Worm (Caenorhabditis elegans) whole organism, late embryonic: ENCODE data around the gene fkh-7.

Experiments used
- F13H6.1 ChIP-seq: sonication (generic microtip); optimal IDR thresholded peaks from 2 replicates; lab custom pipeline; 2016; ENCODE audit warnings: missing genetic modification characterization, missing compliant biosample characterization
- K02D7.2 ChIP-seq: sonication (generic microtip); optimal IDR thresholded peaks from 2 replicates; lab custom pipeline; 2017; ENCODE audit warnings: mild to moderate bottlenecking, missing genetic modification characterization, missing compliant biosample characterization
- K09A11.1 ChIP-seq: sonication (generic microtip); optimal IDR thresholded peaks from 2 replicates; lab custom pipeline; 2017; ENCODE audit warnings: antibody characterized with exemption, mild to moderate bottlenecking, missing genetic modification characterization, missing compliant biosample characterization; ENCODE audit not compliant: insufficient read depth
- T23F11.4 ChIP-seq: fragments of 200-800 bp; sonication (Bioruptor generic); optimal IDR thresholded peaks from 2 replicates; lab custom pipeline; 2018; ENCODE audit warnings: mild to moderate bottlenecking, missing genetic modification characterization, missing compliant biosample characterization
- Y22D7AL.16 ChIP-seq: sonication (generic microtip); optimal IDR thresholded peaks from 2 replicates; lab custom pipeline; 2016; ENCODE audit warnings: missing genetic modification characterization, missing compliant biosample characterization
- ahr-1 ChIP-seq: sonication (generic microtip); optimal IDR thresholded peaks from 2 replicates; lab custom pipeline; 2016; ENCODE audit warnings: missing genetic modification characterization, missing compliant biosample characterization
- ama-1 ChIP-seq: fragments of 150-350 bp; optimal IDR thresholded peaks from 2 replicates; lab custom pipeline; 2014
- ceh-2 ChIP-seq: sonication (generic microtip); optimal IDR thresholded peaks from 2 replicates; lab custom pipeline; 2016; ENCODE audit warnings: missing genotype, missing genetic modification characterization, missing compliant biosample characterization
- ceh-22 ChIP-seq: sonication (generic microtip); optimal IDR thresholded peaks from 2 replicates; lab custom pipeline; 2017; ENCODE audit warnings: missing biosample characterization, missing genetic modification characterization
- ceh-24 ChIP-seq: sonication (generic microtip); optimal IDR thresholded peaks from 2 replicates; lab custom pipeline; 2016; ENCODE audit warnings: mild to moderate bottlenecking, missing genetic modification characterization, missing compliant biosample characterization
- ceh-31 ChIP-seq: sonication (generic microtip); optimal IDR thresholded peaks from 2 replicates; lab custom pipeline; 2016; ENCODE audit warnings: missing genetic modification characterization, missing compliant biosample characterization
- ceh-6 ChIP-seq: fragments of 200-800 bp; sonication (Bioruptor generic); optimal IDR thresholded peaks from 2 replicates; lab custom pipeline; 2018; ENCODE audit warnings: mild to moderate bottlenecking, missing genetic modification characterization, missing compliant biosample characterization
- ceh-9 ChIP-seq: sonication (generic microtip); optimal IDR thresholded peaks from 2 replicates; lab custom pipeline; 2016; ENCODE audit warnings: mild to moderate bottlenecking, missing genetic modification characterization, inconsistent platforms, missing compliant biosample characterization
- dmd-4 ChIP-seq: sonication (generic microtip); optimal IDR thresholded peaks from 2 replicates; lab custom pipeline; 2016; ENCODE audit warnings: borderline replicate concordance, missing genetic modification characterization, missing compliant biosample characterization
- eyg-1 ChIP-seq: sonication (generic microtip); optimal IDR thresholded peaks from 2 replicates; lab custom pipeline; 2016; ENCODE audit warnings: missing genotype, missing genetic modification characterization, missing compliant biosample characterization
- fax-1 ChIP-seq: sonication (generic microtip); optimal IDR thresholded peaks from 2 replicates; lab custom pipeline; 2016; ENCODE audit warnings: missing genotype, missing genetic modification characterization, missing compliant biosample characterization
- fkh-10 ChIP-seq: fragments of 150-350 bp; optimal IDR thresholded peaks from 2 replicates; lab custom pipeline; 2014; ENCODE audit warnings: missing biosample characterization, missing genetic modification reagents, missing genetic modification characterization
- gmeb-2 ChIP-seq: sonication (generic microtip); optimal IDR thresholded peaks from 2 replicates; lab custom pipeline; 2016; ENCODE audit warnings: missing genetic modification characterization, inconsistent platforms, missing compliant biosample characterization
- hlh-13 ChIP-seq: fragments of 200-800 bp; sonication (Bioruptor generic); optimal IDR thresholded peaks from 2 replicates; lab custom pipeline; 2018; ENCODE audit warnings: mild to moderate bottlenecking, missing genetic modification characterization, missing compliant biosample characterization
- hlh-15 ChIP-seq: sonication (generic microtip); optimal IDR thresholded peaks from 2 replicates; lab custom pipeline; 2016; ENCODE audit warnings: missing genetic modification characterization, missing compliant biosample characterization
- hlh-8 ChIP-seq: sonication (generic microtip); optimal IDR thresholded peaks from 2 replicates; lab custom pipeline; 2016; ENCODE audit warnings: missing genotype, missing genetic modification characterization, missing compliant biosample characterization
- lin-11 ChIP-seq: fragments of 200-800 bp; sonication (Bioruptor generic); optimal IDR thresholded peaks from 2 replicates; lab custom pipeline; 2018; ENCODE audit warnings: mild to moderate bottlenecking, missing genetic modification characterization, missing compliant biosample characterization
- madf-2 ChIP-seq: sonication (generic microtip); optimal IDR thresholded peaks from 2 replicates; lab custom pipeline; 2017; ENCODE audit warnings: missing genetic modification characterization, missing compliant biosample characterization
- nfya-1 ChIP-seq: sonication (generic microtip); optimal IDR thresholded peaks from 2 replicates; lab custom pipeline; 2017; ENCODE audit warnings: missing genetic modification characterization, mild to moderate bottlenecking, missing compliant biosample characterization, antibody characterized with exemption, moderate library complexity
- nhr-232 ChIP-seq: sonication (generic microtip); optimal IDR thresholded peaks from 2 replicates; lab custom pipeline; 2016; ENCODE audit warnings: missing genetic modification characterization, missing compliant biosample characterization
- odd-2 ChIP-seq: sonication (generic microtip); optimal IDR thresholded peaks from 2 replicates; lab custom pipeline; 2017; ENCODE audit warnings: antibody characterized with exemption, mild to moderate bottlenecking, missing genetic modification characterization, missing compliant biosample characterization
- pat-9 ChIP-seq: fragments of 200-800 bp; sonication (Bioruptor generic); optimal IDR thresholded peaks from 2 replicates; lab custom pipeline; 2018; ENCODE audit warnings: mild to moderate bottlenecking, missing genetic modification characterization, moderate library complexity, missing compliant biosample characterization
- pax-1 ChIP-seq: fragments of 150-350 bp; optimal IDR thresholded peaks from 2 replicates; lab custom pipeline; 2014; ENCODE audit warnings: missing biosample characterization, missing genetic modification characterization
- pha-4 ChIP-seq: fragments of 150-350 bp; optimal IDR thresholded peaks from 2 replicates; lab custom pipeline; 2018; ENCODE audit warnings: missing biosample characterization, missing genetic modification reagents, missing genetic modification characterization
- pqm-1 ChIP-seq: sonication (generic microtip); optimal IDR thresholded peaks from 2 replicates; lab custom pipeline; 2016; ENCODE audit warnings: missing genetic modification characterization, missing compliant biosample characterization
- pros-1 ChIP-seq: fragments of 150-350 bp; optimal IDR thresholded peaks from 2 replicates; lab custom pipeline; 2014; ENCODE audit warnings: missing biosample characterization, missing genetic modification reagents, missing genetic modification characterization
- ref-2 ChIP-seq: sonication (generic microtip); optimal IDR thresholded peaks from 2 replicates; lab custom pipeline; 2016; ENCODE audit warnings: missing genetic modification characterization, missing compliant biosample characterization
- sox-2 ChIP-seq: fragments of 200-800 bp; sonication (Bioruptor generic); IDR thresholded peaks from 2 replicates; pipeline ENCODE4 v1.3.6; 2022; ENCODE audit warnings: missing genetic modification reagents, missing genetic modification characterization, missing compliant biosample characterization
- sox-4 ChIP-seq: sonication (generic microtip); optimal IDR thresholded peaks from 2 replicates; lab custom pipeline; 2017; ENCODE audit warnings: mild to moderate bottlenecking, missing genetic modification characterization, inconsistent platforms, missing compliant biosample characterization
- unc-42 ChIP-seq: sonication (generic microtip); optimal IDR thresholded peaks from 2 replicates; lab custom pipeline; 2016; ENCODE audit warnings: missing genotype, missing genetic modification characterization, missing compliant biosample characterization
- unc-55 ChIP-seq: sonication (generic microtip); optimal IDR thresholded peaks from 2 replicates; lab custom pipeline; 2017; ENCODE audit warnings: missing biosample characterization, missing genetic modification reagents, missing genetic modification characterization
- unc-86 ChIP-seq: sonication (generic microtip); optimal IDR thresholded peaks from 2 replicates; lab custom pipeline; 2016; ENCODE audit warnings: missing genetic modification characterization, missing compliant biosample characterization
- ztf-16 ChIP-seq: sonication (generic microtip); optimal IDR thresholded peaks from 2 replicates; lab custom pipeline; 2017; ENCODE audit warnings: missing genetic modification characterization, missing compliant biosample characterization

Gene fkh-7

DNA sequence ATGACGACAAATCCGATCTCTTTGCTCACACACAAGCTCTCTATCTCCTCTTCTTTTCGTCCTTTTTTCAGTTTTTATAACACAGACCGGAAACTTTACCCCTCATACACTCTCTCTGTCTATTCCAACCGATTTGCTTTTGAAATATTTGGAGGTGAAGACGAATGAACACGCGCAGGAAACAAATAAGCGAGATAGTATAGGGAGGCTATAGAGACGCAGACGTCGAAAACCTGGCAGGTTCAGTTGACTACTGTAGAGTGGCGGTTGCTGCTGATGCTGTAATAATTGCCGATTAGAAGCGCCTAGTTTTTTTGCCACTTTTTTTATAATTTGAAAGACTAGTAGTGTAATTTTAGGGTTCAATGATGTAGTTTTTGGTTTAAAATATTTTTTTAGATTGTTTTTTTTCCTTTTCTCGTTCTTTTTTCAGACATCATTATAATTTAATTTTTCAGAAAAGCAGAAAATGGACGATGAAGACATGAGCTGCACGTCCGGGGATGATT is 33.8 kb upstream of the fkh-7 start, which contains the start of gene ari-2:
ari-2 (plus strand) TSS at position 459 of the 509 bp plus-strand sequence.
- TF ChIP-seq nfya-1 (peak; percentile 33), nhr-232 (tag; lab: Kevin White, UChicago) (no peak), hlh-8 (tag; lab: Kevin White, UChicago) (no peak), odd-2 (no peak), ceh-24 (tag; lab: Kevin White, UChicago) (no peak)
- TF ChIP-seq, all 69 proteins: peak for 1

DNA sequence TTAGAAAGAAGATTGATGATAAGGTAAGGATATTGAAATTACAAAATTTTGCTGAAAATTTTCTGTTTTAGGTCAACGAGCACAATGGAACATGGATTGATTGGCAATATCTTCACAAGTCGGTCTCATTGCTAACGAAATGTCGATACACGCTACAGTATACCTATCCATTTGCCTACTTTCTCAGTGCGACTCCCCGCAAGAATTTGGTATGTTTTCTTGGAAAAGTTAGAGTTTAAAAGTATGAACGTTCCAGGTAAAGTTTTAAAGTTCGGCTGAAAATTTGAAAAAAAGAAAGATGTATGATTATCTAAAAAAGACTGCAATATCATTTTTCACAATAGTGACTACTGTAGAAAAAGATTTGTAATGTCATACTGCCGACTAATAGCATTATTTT is 30.3 kb upstream of the fkh-7 start:
- TF ChIP-seq pax-1 (no peak), gmeb-2 (tag; lab: Kevin White, UChicago) (no peak), T23F11.4 (no peak), K09A11.1 (no peak), unc-55 (GFP tag; lab: Kevin White, UChicago) (no peak), sox-4 (tag; lab: Kevin White, UChicago) (no peak), unc-86 (tag; lab: Kevin White, UChicago) (no peak), ceh-22 (tag; lab: Kevin White, UChicago) (no peak), pat-9 (tag; lab: Kevin White, UChicago) (no peak), ahr-1 (tag; lab: Kevin White, UChicago) (no peak), fkh-10 (GFP tag; lab: Kevin White, UChicago) (no peak), unc-42 (tag; lab: Kevin White, UChicago) (no peak), ztf-16 (tag; lab: Kevin White, UChicago) (no peak), ceh-6 (GFP tag; lab: Kevin White, UChicago) (no peak), madf-2 (no peak), ceh-2 (tag; lab: Kevin White, UChicago) (no peak), Y22D7AL.16 (tag; lab: Kevin White, UChicago) (no peak)

DNA sequence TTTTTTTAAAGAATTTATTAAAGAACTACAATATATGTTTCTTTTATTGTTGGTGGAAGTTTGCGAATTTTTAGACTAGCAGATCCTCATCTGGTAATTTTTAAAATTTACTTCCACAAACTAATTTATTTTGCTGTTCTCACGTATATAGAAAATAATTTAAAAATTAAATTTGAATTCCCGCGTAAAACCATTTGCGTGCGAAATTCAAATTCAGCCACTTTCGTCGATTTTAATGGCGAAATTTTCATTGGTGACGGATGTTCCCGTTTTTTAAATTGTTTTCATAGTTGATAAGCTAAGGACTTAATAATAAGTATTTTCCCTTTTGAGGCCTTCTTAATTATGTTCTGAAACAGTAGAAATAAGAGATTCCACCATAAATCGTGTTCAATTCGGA is 23.4 kb upstream of the fkh-7 start:
- no peak for TF ChIP-seq ceh-24 (tag; lab: Kevin White, UChicago)
- peak; percentile 3 for TF ChIP-seq pros-1 (tag; lab: Kevin White, UChicago)

DNA sequence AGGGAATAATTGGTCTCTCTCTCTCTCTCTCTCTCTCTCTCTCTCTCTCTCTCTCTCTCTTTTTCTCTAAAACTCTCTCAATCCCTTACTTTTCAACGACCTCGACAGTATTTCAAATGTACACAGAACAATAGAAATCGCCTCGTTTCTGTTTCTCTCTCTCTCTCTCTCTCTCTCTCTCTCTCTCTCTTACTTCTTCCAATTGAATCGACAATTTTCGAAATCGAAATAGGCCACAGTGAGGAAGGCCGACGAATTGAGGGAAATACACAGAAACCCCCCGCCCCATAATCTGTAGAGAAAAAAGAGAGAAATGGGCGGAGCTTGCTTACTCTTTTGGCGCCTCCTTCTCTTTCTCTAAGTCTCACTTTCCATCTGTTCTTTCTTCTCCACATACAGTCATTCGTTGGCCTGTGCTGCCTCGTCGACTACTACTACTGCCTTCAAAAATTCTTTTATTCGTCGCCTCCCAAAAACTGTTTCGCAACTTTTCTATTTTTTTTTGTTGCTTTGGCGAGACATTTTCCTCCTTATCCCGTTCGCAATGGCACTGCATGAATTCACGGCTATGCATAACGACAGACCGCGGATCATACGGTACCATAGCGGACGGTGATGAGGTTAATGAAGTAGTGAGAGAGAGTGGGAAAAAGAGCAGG is 22.9 kb upstream of the fkh-7 start:
- TF ChIP-seq hlh-13, result no peak
- no peak for TF ChIP-seq ceh-9 (tag; lab: Kevin White, UChicago)
- TF ChIP-seq fkh-10 (GFP tag; lab: Kevin White, UChicago), result no peak
- TF ChIP-seq pqm-1 (tag; lab: Kevin White, UChicago), result no peak
- TF ChIP-seq ceh-31 (tag; lab: Kevin White, UChicago), result peak; percentile 36
- TF ChIP-seq nfya-1, result peak; percentile 39
- no peak for TF ChIP-seq hlh-8 (tag; lab: Kevin White, UChicago)
- TF ChIP-seq F13H6.1 (tag; lab: Kevin White, UChicago), result no peak
- no peak for TF ChIP-seq pax-1
- TF ChIP-seq ama-1 (lab: Kevin White, UChicago), result peak; percentile 59
- TF ChIP-seq dmd-4 (tag; lab: Kevin White, UChicago), result no peak
- peak; percentile 52; the same call in 1 of the 2 replicates for TF ChIP-seq sox-2
- TF ChIP-seq K02D7.2, result no peak
- TF ChIP-seq T23F11.4, result no peak
- TF ChIP-seq ref-2, result peak; percentile 63
- TF ChIP-seq hlh-15 (tag; lab: Kevin White, UChicago), result no peak

DNA sequence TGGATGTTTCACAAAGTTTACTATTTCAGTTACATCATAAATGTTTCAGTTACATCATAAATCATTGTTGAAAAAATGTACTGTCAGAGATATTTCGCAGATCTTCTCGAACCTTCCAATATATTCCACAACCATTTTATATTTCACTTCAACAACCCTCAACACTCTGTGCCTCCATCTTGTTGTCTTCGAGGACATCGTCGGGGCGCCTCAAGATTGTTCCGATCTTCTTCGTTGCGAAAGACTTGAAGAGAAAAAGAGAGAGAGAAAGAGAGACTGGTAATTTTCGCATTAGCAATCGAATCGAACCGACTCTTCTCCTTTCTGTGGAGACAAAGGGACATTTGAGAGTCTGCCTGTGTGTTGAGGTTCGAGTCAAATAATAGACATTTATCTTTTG is 21.2 kb upstream of the fkh-7 start:
- TF ChIP-seq ref-2 (no peak), pax-1 (no peak), lin-11 (tag; lab: Kevin White, UChicago) (no peak), eyg-1 (tag; lab: Kevin White, UChicago) (no peak), pha-4 (no peak), F13H6.1 (tag; lab: Kevin White, UChicago) (no peak), T23F11.4 (no peak), ahr-1 (tag; lab: Kevin White, UChicago) (no peak), fax-1 (tag; lab: Kevin White, UChicago) (no peak), sox-4 (tag; lab: Kevin White, UChicago) (no peak)
